Worm (Caenorhabditis elegans): Measurements from ENCODE around the gene hil-4.

hil-4 gene

DNA sequence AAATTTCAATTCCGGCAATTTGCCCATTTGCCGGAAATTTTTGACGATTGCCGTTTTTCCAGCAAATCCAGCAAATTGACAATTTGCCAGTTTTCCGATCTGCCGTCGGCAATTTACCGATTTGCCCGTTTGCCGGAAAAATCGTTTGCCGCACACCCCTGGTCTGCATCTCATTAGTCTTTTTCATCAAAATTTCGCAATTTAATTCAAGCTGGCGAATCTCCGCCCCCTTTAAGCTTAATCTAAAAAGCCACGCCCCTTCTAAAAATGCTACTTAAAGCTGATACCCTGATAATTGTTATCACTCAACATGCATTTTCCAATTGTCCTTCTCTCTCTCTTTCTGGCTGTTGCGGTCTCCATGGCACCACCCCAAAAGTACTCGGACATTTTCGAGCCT, 29.2 kb downstream of the hil-4 start, which contains the start of gene Y60C6A.1:
Gene Y60C6A.1 (plus strand): TSS at position 301 of the 400 bp plus-strand sequence.
- TF ChIP-seq nhr-19 (GFP tag; conservative IDR thresholded peaks at IDR 0.05): no peak
- no peak for TF ChIP-seq rnt-1 (tag; optimal IDR thresholded peaks at IDR 0.05)
- TF ChIP-seq nhr-28 (tag; optimal IDR thresholded peaks at IDR 0.05): no peak
- no peak for TF ChIP-seq tbx-2 (tag; optimal IDR thresholded peaks at IDR 0.05)
- no peak for TF ChIP-seq ceh-90 (tag; optimal IDR thresholded peaks at IDR 0.05)
- no peak for TF ChIP-seq pqm-1 (tag; optimal IDR thresholded peaks at IDR 0.05)
- no peak for TF ChIP-seq dsc-1 (tag; optimal IDR thresholded peaks at IDR 0.05)
- TF ChIP-seq irx-1 (tag; optimal IDR thresholded peaks at IDR 0.05): no peak
- TF ChIP-seq unc-130 (tag; optimal IDR thresholded peaks at IDR 0.05): no peak
- TF ChIP-seq tlp-1 (tag; optimal IDR thresholded peaks at IDR 0.05): no peak
- no peak for TF ChIP-seq lin-13 (GFP tag; optimal IDR thresholded peaks at IDR 0.05)
- no peak for TF ChIP-seq nhr-11 (tag; optimal IDR thresholded peaks at IDR 0.05)
- TF ChIP-seq ama-1 (optimal IDR thresholded peaks at IDR 0.05): no peak

- TF ChIP-seq zag-1 (tag; optimal IDR thresholded peaks at IDR 0.05) (no peak), isw-1 (GFP tag; IDR thresholded peaks at IDR 0.05) (no peak), ceh-90 (tag; optimal IDR thresholded peaks at IDR 0.05) (no peak), C16A3.4 (tag; optimal IDR thresholded peaks at IDR 0.05) (no peak), ztf-11 (tag; optimal IDR thresholded peaks at IDR 0.05) (no peak), ceh-8 (GFP tag; optimal IDR thresholded peaks at IDR 0.05) (no peak), unc-86 (tag; optimal IDR thresholded peaks at IDR 0.05) (no peak), sptf-1 (tag; optimal IDR thresholded peaks at IDR 0.05) (no peak), mab-9 (GFP tag; IDR thresholded peaks at IDR 0.05) (no peak), unc-62 (GFP tag; optimal IDR thresholded peaks at IDR 0.05) (no peak), ceh-88 (GFP tag; IDR thresholded peaks at IDR 0.05) (no peak), nhr-28 (tag; optimal IDR thresholded peaks at IDR 0.05) (no peak), fkh-8 (tag; optimal IDR thresholded peaks at IDR 0.05) (no peak), sup-37 (GFP tag; optimal IDR thresholded peaks at IDR 0.05) (no peak)
These were observed 31.3 kb downstream of the hil-4 start, which contains the start of the genes Y60C6A.2 and Y60C6A.3 for ce11 chrV:4785333-4785852. TSS of gene Y60C6A.2 (minus strand) at chrV:4785433. TSS of gene Y60C6A.3 (plus strand) at chrV:4785802.

DNA sequence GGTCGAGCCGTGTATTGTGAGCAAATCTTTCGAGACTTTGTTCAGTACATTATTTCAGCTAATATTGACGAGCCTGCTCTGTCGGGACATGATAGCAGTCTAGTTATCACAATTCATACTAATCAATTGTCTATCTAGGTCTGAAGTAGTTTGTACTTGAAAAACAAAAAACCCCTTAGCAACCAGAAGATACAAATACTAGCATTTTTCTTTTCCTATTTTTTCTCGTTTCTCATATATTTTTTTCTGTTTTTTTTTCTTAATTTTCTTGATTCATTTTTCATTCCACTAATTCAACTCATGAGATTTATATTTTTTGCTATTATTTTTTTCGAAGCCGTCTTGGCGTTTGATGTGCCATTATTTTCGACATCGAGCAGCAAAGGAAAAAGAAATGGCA, 33.1 kb downstream of the hil-4 start, which contains the start of gene R02F11.9:
Gene R02F11.9 (plus strand): TSS at position 301 of the 400 bp plus-strand sequence.
- TF ChIP-seq rnt-1 (tag; optimal IDR thresholded peaks at IDR 0.05) (no peak), C34B4.2 (tag; optimal IDR thresholded peaks at IDR 0.05) (no peak), alr-1 (tag; optimal IDR thresholded peaks at IDR 0.05; ENCODE audit: borderline replicate concordance) (no peak), aly-2 (tag; optimal IDR thresholded peaks at IDR 0.05) (no peak), nhr-71 (tag; optimal IDR thresholded peaks at IDR 0.05) (no peak), lin-15B (tag; optimal IDR thresholded peaks at IDR 0.05) (no peak), hlh-4 (tag; optimal IDR thresholded peaks at IDR 0.05) (no peak), nhr-237 (tag; optimal IDR thresholded peaks at IDR 0.05) (no peak), efl-3 (GFP tag; optimal IDR thresholded peaks at IDR 0.05) (no peak)

DNA sequence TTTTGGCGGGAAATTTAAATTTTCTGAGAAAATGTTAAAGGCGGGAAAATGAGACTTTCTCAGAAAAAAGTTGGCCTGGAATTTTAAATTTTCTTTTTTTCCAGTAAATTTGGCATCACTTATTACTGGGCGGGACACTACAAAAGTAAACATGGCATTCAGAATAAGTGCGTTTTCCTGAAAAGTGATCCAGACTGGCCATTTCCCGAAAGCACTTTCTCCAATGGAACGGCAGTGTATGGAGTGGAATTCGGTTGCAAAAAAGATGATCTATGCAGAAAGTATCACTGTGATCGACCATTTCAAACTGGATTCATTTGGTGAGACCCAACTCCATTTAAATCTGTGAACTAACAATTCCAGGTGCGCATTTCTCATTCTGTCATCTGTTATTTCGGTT, 33.7 kb downstream of the hil-4 start:
- TF ChIP-seq sup-37 (GFP tag; optimal IDR thresholded peaks at IDR 0.05) (no peak), efl-1 (optimal IDR thresholded peaks at IDR 0.05) (no peak), efl-1 (GFP tag; optimal IDR thresholded peaks at IDR 0.05 in 1 of 2) (peak in 1 of 2 experiments; percentile 87)

DNA sequence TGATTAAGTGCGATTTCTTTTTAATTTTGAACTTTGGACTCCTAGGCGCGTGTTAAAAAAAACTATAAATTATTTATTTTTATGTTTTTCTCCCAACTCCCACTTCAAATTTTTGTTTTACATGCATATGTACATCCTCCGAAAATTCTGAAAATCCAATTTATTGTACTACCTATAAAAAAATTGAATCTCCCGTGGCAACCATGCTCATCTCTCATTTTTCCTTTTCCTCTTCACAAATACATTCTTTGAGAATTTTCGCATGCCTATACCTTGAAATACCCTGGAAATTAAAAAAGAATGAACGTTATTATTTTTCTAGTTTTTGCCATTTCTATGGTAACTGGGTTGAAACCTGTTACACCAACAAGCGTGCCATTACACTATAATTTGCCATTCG, 34.7 kb downstream of the hil-4 start, which contains the start of gene R02F11.10:
Gene R02F11.10 (plus strand): TSS at position 301 of the 400 bp plus-strand sequence.
- TF ChIP-seq ces-1 (GFP tag; optimal IDR thresholded peaks at IDR 0.05): no peak
- no peak for TF ChIP-seq ets-5 (GFP tag; IDR thresholded peaks at IDR 0.05)
- no peak for TF ChIP-seq isw-1 (GFP tag; IDR thresholded peaks at IDR 0.05)
- no peak for TF ChIP-seq pqm-1 (tag; optimal IDR thresholded peaks at IDR 0.05)
- TF ChIP-seq nhr-77 (tag; optimal IDR thresholded peaks at IDR 0.05): no peak
- no peak for TF ChIP-seq dsc-1 (tag; optimal IDR thresholded peaks at IDR 0.05)
- no peak for TF ChIP-seq mab-9 (GFP tag; IDR thresholded peaks at IDR 0.05)
- TF ChIP-seq fkh-10 (GFP tag; optimal IDR thresholded peaks at IDR 0.05): no peak
- no peak for TF ChIP-seq lir-3 (tag; optimal IDR thresholded peaks at IDR 0.05; ENCODE audit: poor library complexity)
- no peak for TF ChIP-seq rnt-1 (tag; optimal IDR thresholded peaks at IDR 0.05)
- TF ChIP-seq nhr-85 (tag): no peak
- no peak for TF ChIP-seq ama-1 (optimal IDR thresholded peaks at IDR 0.05)
- TF ChIP-seq nhr-237 (tag; optimal IDR thresholded peaks at IDR 0.05): no peak
